Worm (Caenorhabditis elegans): ENCODE results near the gene C42D8.1.

The C42D8.1 gene

DNA sequence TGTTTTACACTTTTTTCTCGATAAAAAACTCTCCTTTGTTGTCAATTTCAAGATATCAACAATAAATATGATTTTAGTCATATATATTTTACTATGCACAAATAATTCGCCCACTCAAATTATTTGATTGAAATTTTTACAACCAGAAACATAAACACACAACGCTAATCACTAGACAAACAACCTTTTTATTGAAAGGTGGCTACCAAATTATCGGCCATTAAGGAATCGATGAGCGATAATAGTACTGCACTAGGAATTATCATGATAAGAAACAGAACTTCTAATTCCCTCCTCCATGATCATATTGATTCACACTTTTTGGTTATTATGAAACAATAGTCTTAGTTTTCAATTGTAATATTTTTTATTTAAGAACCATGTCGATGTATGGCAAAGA lies at the start of gene C42D8.1:
Gene C42D8.1 (plus strand): TSS at position 377 of the 400 bp plus-strand sequence.
- TF ChIP-seq dao-5 (tag; optimal IDR thresholded peaks at IDR 0.05) (no peak), him-1 (tag; optimal IDR thresholded peaks at IDR 0.05) (no peak), W03F9.2 (tag; optimal IDR thresholded peaks at IDR 0.05) (no peak)

DNA sequence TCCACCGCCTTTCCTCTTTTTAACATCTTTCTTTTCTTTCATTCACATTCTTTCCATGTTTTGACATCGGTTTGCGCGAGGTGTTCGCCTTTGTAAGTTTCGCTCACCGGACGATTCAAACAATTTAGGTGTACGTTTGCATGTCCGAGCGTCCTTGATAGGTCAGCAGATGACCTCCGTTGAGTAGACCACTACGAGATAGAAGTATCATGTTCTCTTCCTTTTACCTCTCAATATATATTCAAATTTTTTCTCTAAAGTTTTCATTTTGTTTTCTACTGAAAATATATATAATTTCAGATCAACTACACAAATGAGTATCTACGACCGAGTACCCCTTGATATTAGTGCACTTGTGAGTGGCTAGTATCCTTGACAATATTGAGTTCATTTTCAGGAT lies 48.5 kb upstream of the C42D8.1 start, which contains the start of gene C24H10.3:
Gene C24H10.3 (plus strand): TSS at position 301 of the 400 bp plus-strand sequence.
- TF ChIP-seq him-1 (tag; optimal IDR thresholded peaks at IDR 0.05) (no peak), dao-5 (tag; optimal IDR thresholded peaks at IDR 0.05) (no peak), W03F9.2 (tag; optimal IDR thresholded peaks at IDR 0.05) (no peak)

DNA sequence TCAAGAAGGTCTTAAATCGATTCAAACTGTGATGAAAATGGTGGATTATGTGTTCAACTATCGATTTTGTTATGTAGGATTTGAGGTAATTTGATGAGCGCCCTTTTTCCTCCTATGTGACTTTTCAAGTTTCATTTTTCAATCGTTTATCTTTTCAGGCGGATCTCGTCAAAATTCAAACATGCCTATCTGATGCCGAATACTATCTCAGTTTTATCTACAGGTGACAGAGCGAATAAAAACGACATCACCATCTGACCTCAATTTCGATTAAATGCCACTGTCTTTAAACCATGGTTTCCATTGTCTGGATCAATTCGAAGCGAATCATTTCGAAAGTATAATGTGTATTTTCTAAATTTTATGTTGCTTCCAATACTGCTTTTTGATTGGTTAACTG lies 47.5 kb upstream of the C42D8.1 start:
- TF ChIP-seq W03F9.2 (tag; optimal IDR thresholded peaks at IDR 0.05) (no peak), dao-5 (tag; optimal IDR thresholded peaks at IDR 0.05) (no peak), him-1 (tag; optimal IDR thresholded peaks at IDR 0.05) (no peak)

DNA sequence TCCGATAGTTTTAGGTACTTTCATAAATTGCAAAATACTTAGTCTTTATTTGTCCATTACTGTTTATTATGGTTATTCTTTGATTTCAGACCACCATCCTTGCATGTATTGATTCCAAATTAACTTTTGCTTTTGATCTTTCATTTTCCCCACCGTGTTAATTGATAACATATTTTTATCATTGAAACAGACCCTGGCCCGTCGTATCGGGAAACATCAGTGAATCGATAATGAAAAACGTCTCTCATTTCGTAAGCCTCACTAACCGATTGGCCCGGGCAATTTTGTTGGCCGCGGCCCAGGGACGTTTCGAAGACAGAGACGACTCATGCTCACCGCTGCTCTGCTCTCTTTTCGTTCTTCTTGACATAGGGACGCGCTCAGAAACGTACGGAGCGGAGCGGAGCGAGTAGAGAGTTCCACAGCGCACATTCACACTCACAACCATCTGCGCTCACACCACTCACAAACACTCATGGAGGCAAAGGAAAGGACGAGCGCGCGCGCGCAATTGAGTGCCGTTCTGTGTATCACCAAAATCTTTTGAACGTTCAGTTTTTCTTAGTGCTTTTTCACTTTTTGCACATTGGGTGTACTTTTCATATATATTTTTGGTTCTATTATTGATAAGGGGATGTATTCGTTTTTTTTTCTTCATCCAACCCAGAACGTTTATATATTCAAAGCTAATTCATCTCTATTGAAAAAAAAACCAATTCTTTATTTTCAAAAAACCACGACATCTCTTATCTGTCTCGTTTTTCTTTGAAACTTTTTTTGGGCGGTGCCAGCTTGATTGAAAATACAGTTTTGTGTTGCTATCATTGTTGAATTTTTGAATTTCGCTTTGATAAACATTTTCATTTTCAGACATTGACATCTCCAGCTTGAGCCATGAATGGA lies 45.3 kb upstream of the C42D8.1 start, which contains the start of gene C24H10.2:
Gene C24H10.2 (plus strand): TSS at position 853 of the 903 bp plus-strand sequence.
- TF ChIP-seq W03F9.2 (tag; optimal IDR thresholded peaks at IDR 0.05) (no peak), him-1 (tag; optimal IDR thresholded peaks at IDR 0.05) (peak; percentile 3), dao-5 (tag; optimal IDR thresholded peaks at IDR 0.05) (no peak)

DNA sequence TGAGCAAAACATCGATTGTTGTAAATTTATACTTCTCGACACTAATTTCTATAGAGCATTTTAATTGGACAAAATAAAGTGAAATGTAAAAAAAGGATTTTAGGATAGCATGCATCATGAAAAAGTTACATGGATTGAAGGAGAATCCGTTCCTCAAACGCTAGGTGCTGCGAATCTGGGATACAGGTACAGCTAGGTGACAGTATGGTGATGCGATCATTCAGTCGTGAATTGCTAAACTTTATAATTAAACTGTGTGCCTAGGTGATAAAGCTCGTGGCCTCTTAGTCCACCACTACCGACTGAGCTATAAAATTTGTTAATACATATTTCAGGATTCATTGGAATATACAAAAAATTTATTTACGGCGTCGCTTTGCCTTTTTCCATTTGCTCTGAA lies 42.7 kb upstream of the C42D8.1 start:
- no peak for TF ChIP-seq him-1 (tag; optimal IDR thresholded peaks at IDR 0.05)
- TF ChIP-seq dao-5 (tag; optimal IDR thresholded peaks at IDR 0.05), result no peak
- TF ChIP-seq W03F9.2 (tag; optimal IDR thresholded peaks at IDR 0.05), result no peak

DNA sequence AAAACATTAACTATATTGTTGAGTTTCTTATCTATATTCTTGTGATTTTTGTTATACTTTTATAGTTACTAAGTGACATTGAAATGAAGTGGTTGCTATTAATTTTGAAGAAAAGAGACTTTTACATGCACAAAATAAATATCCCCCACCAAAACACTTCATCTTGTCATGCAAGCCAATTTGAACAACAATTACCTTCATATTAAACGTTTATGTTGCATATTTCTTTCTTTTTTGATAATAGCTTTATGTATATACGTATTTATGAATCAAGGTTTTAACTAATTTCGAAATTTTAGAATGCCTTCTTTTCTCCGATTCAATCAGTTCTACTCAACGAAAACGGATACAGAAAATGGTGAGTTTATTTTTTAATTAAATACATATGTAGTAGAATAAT lies 41.5 kb upstream of the C42D8.1 start, which contains the start of gene clc-7:
Gene clc-7 (plus strand): TSS at position 301 of the 400 bp plus-strand sequence.
- TF ChIP-seq dao-5 (tag; optimal IDR thresholded peaks at IDR 0.05) (no peak), W03F9.2 (tag; optimal IDR thresholded peaks at IDR 0.05) (no peak), him-1 (tag; optimal IDR thresholded peaks at IDR 0.05) (no peak)

DNA sequence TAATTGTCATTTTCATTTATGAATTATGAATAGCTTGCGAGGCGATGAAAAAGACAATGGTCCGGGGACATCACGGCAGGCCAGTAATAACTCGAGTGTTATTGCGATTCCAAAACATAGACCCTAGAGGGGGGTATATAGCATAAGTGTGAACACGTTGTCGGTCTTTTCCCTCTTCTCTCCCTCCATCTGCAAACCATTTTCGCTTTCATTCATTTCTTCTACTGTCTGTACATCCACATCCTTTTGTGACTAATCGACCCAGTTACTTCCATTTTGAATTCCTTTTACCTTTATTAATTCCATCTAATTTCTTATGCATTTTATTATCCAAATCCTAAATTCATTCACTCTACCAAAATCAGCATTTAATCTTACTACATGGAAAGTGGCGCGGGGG lies 38.3 kb upstream of the C42D8.1 start:
- TF ChIP-seq him-1 (tag; optimal IDR thresholded peaks at IDR 0.05), result no peak
- TF ChIP-seq dao-5 (tag; optimal IDR thresholded peaks at IDR 0.05), result no peak
- TF ChIP-seq W03F9.2 (tag; optimal IDR thresholded peaks at IDR 0.05), result no peak

DNA sequence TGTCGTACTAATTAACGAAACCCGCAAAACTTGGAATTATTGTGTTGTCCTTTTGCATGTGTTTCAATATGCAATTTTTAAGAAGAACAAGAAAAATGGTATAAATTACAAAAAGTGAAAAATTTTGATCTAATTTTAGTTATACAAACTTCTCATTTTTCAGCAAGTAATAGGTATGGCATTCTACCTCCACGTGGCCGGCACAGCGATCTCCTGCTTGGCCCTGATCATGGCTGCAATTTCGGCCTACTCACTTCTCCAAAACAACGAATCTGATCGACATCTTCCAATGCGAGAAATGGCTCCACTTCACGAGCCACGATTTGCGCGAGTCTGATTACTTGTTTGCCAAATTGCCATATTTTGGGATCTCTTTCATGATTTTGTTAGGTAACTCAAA lies 35.4 kb upstream of the C42D8.1 start:
- TF ChIP-seq W03F9.2 (tag; optimal IDR thresholded peaks at IDR 0.05), result no peak
- TF ChIP-seq dao-5 (tag; optimal IDR thresholded peaks at IDR 0.05), result no peak
- TF ChIP-seq him-1 (tag; optimal IDR thresholded peaks at IDR 0.05), result no peak

DNA sequence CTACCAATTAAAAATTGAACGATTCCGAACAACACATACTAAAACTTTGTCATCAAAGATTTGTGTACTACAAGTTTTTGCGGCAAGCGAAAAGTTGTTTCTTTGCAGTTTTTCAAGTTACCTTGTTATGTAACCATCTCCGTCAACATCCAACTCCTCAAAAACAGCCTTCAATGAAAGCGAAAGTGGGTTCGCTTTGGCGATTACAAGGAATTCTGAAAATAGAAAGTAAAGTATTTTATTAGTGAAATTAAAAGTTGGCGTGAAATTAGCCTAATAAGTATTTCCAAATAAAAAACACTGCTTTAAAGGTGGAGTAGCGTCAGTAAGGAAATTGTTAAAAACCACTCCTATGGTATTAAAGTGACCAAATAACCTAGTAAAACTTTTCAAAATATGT lies 33.8 kb upstream of the C42D8.1 start:
- TF ChIP-seq him-1 (tag; optimal IDR thresholded peaks at IDR 0.05) (no peak), dao-5 (tag; optimal IDR thresholded peaks at IDR 0.05) (no peak), W03F9.2 (tag; optimal IDR thresholded peaks at IDR 0.05) (no peak)

DNA sequence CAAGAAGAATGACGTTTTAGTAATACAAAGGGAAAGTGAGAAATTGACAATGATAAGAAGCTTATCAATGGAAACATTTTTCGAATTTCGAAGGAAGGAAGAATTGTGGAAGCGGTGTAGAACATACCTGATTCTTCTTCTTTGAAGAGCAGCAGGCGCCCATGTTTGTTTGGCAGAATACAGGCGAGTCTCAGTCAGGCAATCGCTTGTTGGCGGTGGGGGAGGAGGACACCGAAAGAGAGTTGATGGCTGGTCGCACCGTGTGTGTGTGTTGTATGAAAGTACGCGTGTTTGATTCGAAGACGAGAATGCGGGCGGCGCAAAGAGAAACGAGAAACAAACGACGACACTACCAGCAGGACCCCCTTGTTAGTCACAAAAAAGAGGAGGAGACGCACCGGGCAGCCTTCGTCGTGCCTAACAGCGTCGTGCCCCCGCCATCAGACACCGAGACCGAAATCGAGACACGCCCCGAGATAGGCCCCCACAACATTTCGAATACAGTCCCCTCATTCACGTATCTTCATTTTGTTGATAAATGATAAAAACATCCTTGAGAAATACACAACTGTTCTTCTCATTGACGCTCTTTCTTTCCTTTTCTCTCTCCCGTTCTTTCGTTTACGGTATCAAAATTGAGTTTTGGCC lies 31.5 kb upstream of the C42D8.1 start, which contains the start of gene cal-5:
Gene cal-5 (minus strand): TSS at position 266 of the 648 bp plus-strand sequence.
- TF ChIP-seq him-1 (tag; optimal IDR thresholded peaks at IDR 0.05), result no peak
- no peak for TF ChIP-seq dao-5 (tag; optimal IDR thresholded peaks at IDR 0.05)
- no peak for TF ChIP-seq W03F9.2 (tag; optimal IDR thresholded peaks at IDR 0.05)

DNA sequence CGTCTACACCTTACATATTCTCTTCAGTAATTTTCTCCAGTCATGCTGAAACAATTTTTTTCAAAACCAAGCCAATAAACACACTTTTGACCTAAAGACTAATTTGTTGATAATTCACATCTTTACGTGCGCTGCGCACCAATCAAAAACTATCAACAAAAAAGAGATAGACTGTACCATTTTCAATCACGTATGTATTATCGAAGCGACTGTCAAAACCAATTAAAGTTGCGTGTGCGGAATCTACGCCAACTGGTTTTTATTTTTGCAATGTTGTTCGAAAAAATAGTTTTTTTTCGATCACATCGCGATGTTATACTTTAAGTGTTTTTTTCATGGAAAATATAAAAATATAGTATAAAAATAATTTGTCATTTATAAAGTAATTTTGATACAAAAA lies 30.0 kb upstream of the C42D8.1 start:
- TF ChIP-seq him-1 (tag; optimal IDR thresholded peaks at IDR 0.05), result no peak

DNA sequence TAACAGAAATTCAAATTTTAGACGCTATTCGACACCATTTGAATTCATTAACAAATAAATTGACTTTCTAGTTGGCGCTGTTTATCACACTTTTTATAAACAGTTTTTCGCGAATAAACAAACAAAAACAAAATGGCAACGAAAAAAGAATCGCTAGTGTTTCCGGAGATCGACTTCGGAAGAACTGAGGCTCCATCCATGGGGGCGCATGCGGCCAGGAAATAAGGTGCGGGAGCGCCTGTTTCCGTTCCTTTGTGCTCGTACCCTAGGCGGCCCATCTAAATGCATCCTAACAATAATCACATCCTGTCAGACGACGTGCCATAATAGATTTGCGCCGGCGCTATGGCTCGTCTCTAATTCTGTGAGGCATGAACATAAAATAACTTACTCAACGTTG lies 25.2 kb upstream of the C42D8.1 start:
- TF ChIP-seq him-1 (tag; optimal IDR thresholded peaks at IDR 0.05) (no peak), W03F9.2 (tag; optimal IDR thresholded peaks at IDR 0.05) (no peak), dao-5 (tag; optimal IDR thresholded peaks at IDR 0.05) (no peak)

DNA sequence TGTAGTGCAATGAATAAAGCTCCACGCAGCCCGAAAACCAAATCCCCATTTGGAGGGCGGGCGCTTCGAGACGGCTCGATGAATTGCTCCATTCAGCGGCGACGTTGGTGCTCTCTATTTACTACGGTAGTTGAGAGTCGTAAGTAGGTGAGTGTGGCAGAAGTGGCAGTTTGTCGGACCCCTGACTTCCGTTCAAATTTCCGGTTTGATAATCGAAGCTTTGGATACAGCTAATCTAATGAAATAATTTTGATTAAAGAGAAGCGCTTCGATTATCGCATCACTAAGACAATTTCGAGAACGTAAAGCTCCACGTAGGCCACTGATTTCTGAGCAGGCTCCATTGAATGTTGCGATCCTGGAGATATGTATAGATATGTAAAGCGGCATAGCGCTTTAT lies 24.8 kb upstream of the C42D8.1 start, which contains the start of gene ets-5:
Gene ets-5 (minus strand): TSS at position 32 of the 400 bp plus-strand sequence.
- TF ChIP-seq W03F9.2 (tag; optimal IDR thresholded peaks at IDR 0.05) (no peak), dao-5 (tag; optimal IDR thresholded peaks at IDR 0.05) (no peak), him-1 (tag; optimal IDR thresholded peaks at IDR 0.05) (no peak)

DNA sequence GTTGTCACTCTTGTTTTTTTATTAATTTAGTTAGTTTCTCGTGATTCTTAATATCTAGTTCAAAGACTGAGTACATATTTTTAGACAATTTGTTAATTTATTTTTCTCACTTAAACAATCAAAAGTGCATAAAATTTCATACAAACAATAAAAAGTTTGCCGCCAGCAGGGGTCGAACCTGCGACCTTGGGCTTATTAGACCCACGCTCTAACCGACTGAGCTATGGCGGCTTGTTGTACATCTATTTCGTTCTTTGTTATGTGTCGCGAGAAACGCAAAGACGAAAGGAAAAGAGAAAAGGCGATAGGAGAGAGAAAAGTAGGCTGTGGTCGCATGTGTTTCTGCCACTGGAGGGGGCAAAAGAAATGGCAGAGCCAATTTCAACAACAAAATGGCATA lies 23.8 kb upstream of the C42D8.1 start:
- TF ChIP-seq dao-5 (tag; optimal IDR thresholded peaks at IDR 0.05) (peak; percentile 71), W03F9.2 (tag; optimal IDR thresholded peaks at IDR 0.05) (peak; percentile 37), him-1 (tag; optimal IDR thresholded peaks at IDR 0.05) (peak; percentile 84)
